Worm (Caenorhabditis elegans) whole organism, young adult: Measurements from ENCODE around the gene C14A6.7.

Experiments used
- C17E4.6 ChIP-seq: fragments of 200-800 bp; sonication (Bioruptor generic); IDR thresholded peaks from 2 replicates; pipeline ENCODE4 v1.3.6; 2022; ENCODE audit warnings: missing genetic modification reagents, missing genetic modification characterization, missing compliant biosample characterization
- dpl-1 ChIP-seq: fragments of 150-350 bp; optimal IDR thresholded peaks from 2 replicates; lab custom pipeline; 2014; ENCODE audit warnings: missing biosample characterization, missing genetic modification reagents, missing genetic modification characterization
- madf-3 ChIP-seq: fragments of 200-800 bp; sonication (Bioruptor generic); IDR thresholded peaks from 2 replicates; pipeline ENCODE4 v1.3.6; 2022; ENCODE audit warnings: missing genetic modification reagents, missing genetic modification characterization, missing compliant biosample characterization
- snpc-4 ChIP-seq, 5 experiments: fragments of 150-350 bp in 1 of 5; sonication (generic microtip) in 4 of 5; optimal IDR thresholded peaks; 2 replicates each; lab custom pipeline; 2014 to 2018; ENCODE audit warnings: missing genetic modification characterization in 5 of 5, missing biosample characterization in 3 of 5, antibody characterized with exemption in 2 of 5, mild to moderate bottlenecking in 2 of 5, missing compliant biosample characterization in 2 of 5, missing genotype in 2 of 5, moderate library complexity in 2 of 5, missing genetic modification reagents in 1 of 5
- somi-1 ChIP-seq: fragments of 200-800 bp; sonication (Bioruptor generic); optimal IDR thresholded peaks from 2 replicates; lab custom pipeline; 2018; ENCODE audit warnings: mild to moderate bottlenecking, missing genetic modification characterization, missing compliant biosample characterization

DNA sequence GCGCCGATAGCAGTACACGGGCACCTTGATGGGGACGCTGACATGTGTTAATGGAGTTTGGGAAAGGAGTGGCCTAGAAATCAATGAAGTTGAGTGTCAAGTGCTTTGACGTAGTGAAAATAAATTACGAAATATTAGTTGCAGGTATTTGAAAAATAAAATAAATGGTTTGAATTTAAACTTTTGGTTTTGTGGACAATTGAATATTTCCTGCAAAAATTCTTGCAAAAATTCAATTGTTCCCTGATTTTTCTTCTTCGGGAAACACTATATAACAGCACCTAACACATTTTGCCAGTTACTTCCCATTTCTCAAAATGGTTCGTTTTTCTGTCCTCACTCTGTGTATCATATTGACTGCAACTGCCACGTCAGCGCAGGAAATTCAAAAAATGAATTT lies 25.6 kb downstream of the C14A6.7 start, which contains the start of gene Y37H2A.13:
- TF ChIP-seq dpl-1 (GFP tag; lab: Kevin White, UChicago) = no peak
- TF ChIP-seq C17E4.6 (GFP tag; lab: Robert Waterston, UW) = no peak
- TF ChIP-seq snpc-4 (GFP tag; optimal IDR thresholded peaks at IDR 0.05; lab: Kevin White, UChicago) = no peak
- no peak for TF ChIP-seq snpc-4 (tag; optimal IDR thresholded peaks at IDR 0.05; lab: Kevin White, UChicago)
- no peak for TF ChIP-seq somi-1 (GFP tag; lab: Kevin White, UChicago)
- TF ChIP-seq madf-3 (GFP tag; lab: Robert Waterston, UW) = no peak
